Worm (Caenorhabditis elegans) whole organism, young adult: Measurements from ENCODE around the gene srx-5.

ENCODE experiments used
- F52B5.7 ChIP-seq: sonication (generic microtip); optimal IDR thresholded peaks from 2 replicates; lab custom pipeline; 2016; ENCODE audit warnings: mild to moderate bottlenecking, missing genetic modification characterization, missing compliant biosample characterization
- K11D2.4 ChIP-seq: fragments of 200-800 bp; sonication (Bioruptor generic); IDR thresholded peaks from 2 replicates; pipeline ENCODE4 v1.3.6; 2022; ENCODE audit warnings: missing genetic modification reagents, missing genetic modification characterization, missing compliant biosample characterization
- T07F8.4 ChIP-seq: sonication (generic microtip); optimal IDR thresholded peaks from 2 replicates; lab custom pipeline; 2016; ENCODE audit warnings: mild to moderate bottlenecking, missing genetic modification characterization, moderate library complexity, missing compliant biosample characterization
- Y53F4B.3 ChIP-seq: fragments of 200-800 bp; sonication (Bioruptor generic); IDR thresholded peaks from 2 replicates; pipeline ENCODE4 v1.3.6; 2022; ENCODE audit warnings: missing genetic modification reagents, missing genetic modification characterization, missing compliant biosample characterization
- ama-1 ChIP-seq, 3 experiments: fragments of 150-350 bp in 1 of 3; sonication (generic microtip) in 2 of 3; optimal IDR thresholded peaks; 2 replicates each; lab custom pipeline; 2014 to 2018; ENCODE audit warnings: missing biosample characterization in 2 of 3, missing genetic modification characterization in 2 of 3, missing genetic modification reagents in 2 of 3
- atf-7 ChIP-seq: sonication (generic microtip); optimal IDR thresholded peaks from 2 replicates; lab custom pipeline; 2017; ENCODE audit warnings: mild to moderate bottlenecking, missing genetic modification characterization, missing compliant biosample characterization
- attf-6 ChIP-seq: fragments of 200-800 bp; sonication (Bioruptor generic); IDR thresholded peaks from 2 replicates; pipeline ENCODE4 v1.3.6; 2022; ENCODE audit warnings: missing genetic modification reagents, missing genetic modification characterization, missing compliant biosample characterization
- bed-1 ChIP-seq: fragments of 200-800 bp; sonication (Bioruptor generic); IDR thresholded peaks from 2 replicates; pipeline ENCODE4 v1.3.6; 2022; ENCODE audit warnings: missing genetic modification reagents, missing genetic modification characterization, missing compliant biosample characterization
- ceh-40 ChIP-seq: fragments of 200-800 bp; sonication (Bioruptor generic); IDR thresholded peaks from 2 replicates; pipeline ENCODE4 v1.3.6; 2022; ENCODE audit warnings: missing genetic modification characterization, missing compliant biosample characterization
- ceh-58 ChIP-seq: fragments of 200-800 bp; sonication (Bioruptor generic); IDR thresholded peaks from 2 replicates; pipeline ENCODE4 v1.3.6; 2022; ENCODE audit warnings: missing genetic modification characterization, missing compliant biosample characterization
- chd-7 ChIP-seq: sonication (generic microtip); optimal IDR thresholded peaks from 2 replicates; lab custom pipeline; 2016; ENCODE audit warnings: mild to moderate bottlenecking, missing genetic modification characterization, moderate library complexity, missing compliant biosample characterization
- dpff-1 ChIP-seq: sonication (generic microtip); optimal IDR thresholded peaks from 2 replicates; lab custom pipeline; 2017; ENCODE audit warnings: mild to moderate bottlenecking, missing genetic modification characterization, missing compliant biosample characterization
- egl-18 ChIP-seq: fragments of 200-800 bp; sonication (Bioruptor generic); IDR thresholded peaks from 2 replicates; pipeline ENCODE4 v1.3.6; 2022; ENCODE audit warnings: missing genetic modification reagents, missing genetic modification characterization, missing compliant biosample characterization
- gei-17 ChIP-seq: fragments of 200-800 bp; sonication (Bioruptor generic); optimal IDR thresholded peaks from 2 replicates; lab custom pipeline; 2018; ENCODE audit warnings: mild to moderate bottlenecking, missing genetic modification characterization, missing compliant biosample characterization
- hmg-1.2 ChIP-seq: fragments of 200-800 bp; sonication (Bioruptor generic); IDR thresholded peaks from 2 replicates; pipeline ENCODE4 v1.3.6; 2022; ENCODE audit warnings: missing genetic modification reagents, missing genetic modification characterization, missing compliant biosample characterization
- hmg-20 ChIP-seq: fragments of 200-800 bp; sonication (Bioruptor generic); IDR thresholded peaks from 2 replicates; pipeline ENCODE4 v1.3.6; 2022; ENCODE audit warnings: missing genetic modification reagents, missing genetic modification characterization, missing compliant biosample characterization
- lin-40 ChIP-seq: sonication (generic microtip); optimal IDR thresholded peaks from 2 replicates; lab custom pipeline; 2016; ENCODE audit warnings: missing genetic modification characterization, mild to moderate bottlenecking, missing compliant biosample characterization, missing genotype, missing genetic modification reagents
- lin-54 ChIP-seq: fragments of 200-800 bp; sonication (Bioruptor generic); optimal IDR thresholded peaks from 2 replicates; lab custom pipeline; 2018; ENCODE audit warnings: mild to moderate bottlenecking, missing genetic modification characterization, missing compliant biosample characterization
- lir-1 ChIP-seq: fragments of 200-800 bp; sonication (Bioruptor generic); conservative IDR thresholded peaks from 2 replicates; pipeline ENCODE4 v1.3.6; 2022; ENCODE audit warnings: missing genetic modification reagents, missing genetic modification characterization, missing compliant biosample characterization
- madf-10 ChIP-seq: sonication (generic microtip); optimal IDR thresholded peaks from 2 replicates; lab custom pipeline; 2016; ENCODE audit warnings: mild to moderate bottlenecking, missing genetic modification characterization, missing compliant biosample characterization
- mel-28 ChIP-seq: sonication (generic microtip); optimal IDR thresholded peaks from 2 replicates; lab custom pipeline; 2016; ENCODE audit warnings: borderline replicate concordance, mild to moderate bottlenecking, missing genetic modification characterization, missing compliant biosample characterization
- mes-4 ChIP-seq: sonication (generic microtip); optimal IDR thresholded peaks from 2 replicates; lab custom pipeline; 2016; ENCODE audit warnings: missing genotype, missing genetic modification characterization, missing compliant biosample characterization
- nfya-1 ChIP-seq: sonication (generic microtip); optimal IDR thresholded peaks from 2 replicates; lab custom pipeline; 2017; ENCODE audit warnings: antibody characterized with exemption, missing compliant biosample characterization, missing genetic modification characterization, borderline replicate concordance; ENCODE audit not compliant: insufficient read depth
- nfya-2 ChIP-seq: fragments of 200-800 bp; sonication (Bioruptor generic); IDR thresholded peaks from 2 replicates; pipeline ENCODE4 v1.3.6; 2022; ENCODE audit warnings: missing genetic modification reagents, missing genetic modification characterization, missing compliant biosample characterization
- nhr-80 ChIP-seq: sonication (generic microtip); optimal IDR thresholded peaks from 2 replicates; lab custom pipeline; 2016; ENCODE audit warnings: missing genetic modification characterization, missing compliant biosample characterization
- pha-4 ChIP-seq: fragments of 150-350 bp; sonication (generic microtip); optimal IDR thresholded peaks from 2 replicates; lab custom pipeline; 2014; ENCODE audit warnings: missing biosample characterization, missing genetic modification reagents, missing genetic modification characterization
- sdz-38 ChIP-seq: sonication (generic microtip); optimal IDR thresholded peaks from 2 replicates; lab custom pipeline; 2016; ENCODE audit warnings: missing genotype, missing genetic modification characterization, missing compliant biosample characterization
- snpc-1.3 ChIP-seq: sonication (generic microtip); optimal IDR thresholded peaks from 2 replicates; lab custom pipeline; 2017; ENCODE audit warnings: missing genetic modification characterization, mild to moderate bottlenecking, missing compliant biosample characterization, antibody characterized with exemption, moderate library complexity, missing genotype, missing genetic modification reagents; ENCODE audit not compliant: insufficient read depth
- tbp1 ChIP-seq: fragments of 200-800 bp; sonication (Bioruptor generic); optimal IDR thresholded peaks from 2 replicates; lab custom pipeline; 2018; ENCODE audit warnings: mild to moderate bottlenecking, missing genetic modification characterization, missing compliant biosample characterization
- tbx-9 ChIP-seq: sonication (generic microtip); optimal IDR thresholded peaks from 2 replicates; lab custom pipeline; 2016; ENCODE audit warnings: borderline replicate concordance, missing genetic modification characterization, inconsistent platforms, missing compliant biosample characterization
- unc-130 ChIP-seq: sonication (generic microtip); optimal IDR thresholded peaks from 2 replicates; lab custom pipeline; 2016; ENCODE audit warnings: missing genetic modification reagents, missing genetic modification characterization, missing compliant biosample characterization
- ztf-18 ChIP-seq: sonication (generic microtip); optimal IDR thresholded peaks from 2 replicates; lab custom pipeline; 2016; ENCODE audit warnings: missing genotype, mild to moderate bottlenecking, missing genetic modification characterization, missing compliant biosample characterization
- ztf-25 ChIP-seq: fragments of 200-800 bp; sonication (Bioruptor generic); IDR thresholded peaks from 2 replicates; pipeline ENCODE4 v1.3.6; 2022; ENCODE audit warnings: missing genetic modification reagents, missing genetic modification characterization, missing compliant biosample characterization
- ztf-26 ChIP-seq: sonication (generic microtip); optimal IDR thresholded peaks from 2 replicates; lab custom pipeline; 2017; ENCODE audit warnings: missing genetic modification characterization, missing compliant biosample characterization
- ztf-28 ChIP-seq: fragments of 200-800 bp; sonication (Bioruptor generic); IDR thresholded peaks from 2 replicates; pipeline ENCODE4 v1.3.6; 2022; ENCODE audit warnings: missing genetic modification reagents, missing genetic modification characterization, missing compliant biosample characterization

Gene srx-5

DNA sequence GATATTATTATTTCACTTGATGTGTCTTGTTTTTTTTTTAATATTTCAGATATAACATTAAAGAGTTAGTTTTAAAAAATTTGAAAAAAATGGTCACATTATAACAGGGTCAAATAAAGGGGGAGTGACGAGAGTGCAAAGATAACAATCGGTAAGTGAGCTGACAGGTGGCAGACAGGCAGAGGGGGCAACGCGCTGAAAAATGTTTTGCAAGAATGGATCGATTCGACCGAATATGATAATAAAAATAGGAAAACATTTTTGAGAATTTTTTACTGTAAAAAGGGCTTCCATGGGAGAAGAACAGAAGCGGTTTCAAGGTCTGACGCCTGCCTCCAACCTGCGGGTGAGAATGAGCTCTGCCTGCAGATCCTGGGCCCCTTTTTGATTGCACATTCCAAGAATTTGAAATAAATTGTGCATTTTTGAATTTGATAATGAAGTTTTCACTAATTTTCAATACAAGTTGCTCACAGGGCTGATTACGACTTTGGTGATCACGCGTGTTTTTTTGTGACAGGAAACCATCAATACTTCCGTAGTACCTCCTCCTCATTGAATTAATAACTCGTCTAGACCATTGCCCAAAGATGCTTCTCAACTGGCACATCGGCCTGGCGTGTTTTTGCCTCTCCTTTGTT lies at the start of gene srx-5, which contains the start of gene ugt-29:
Gene srx-5 (plus strand): TSS at position 591 of the 641 bp plus-strand sequence.
Gene ugt-29 (minus strand): TSS at position 101 of the 641 bp plus-strand sequence.
- TF ChIP-seq attf-6 (GFP tag; lab: Robert Waterston, UW) = no peak
- peak; percentile 39 for TF ChIP-seq nhr-80 (tag; lab: Kevin White, UChicago)

DNA sequence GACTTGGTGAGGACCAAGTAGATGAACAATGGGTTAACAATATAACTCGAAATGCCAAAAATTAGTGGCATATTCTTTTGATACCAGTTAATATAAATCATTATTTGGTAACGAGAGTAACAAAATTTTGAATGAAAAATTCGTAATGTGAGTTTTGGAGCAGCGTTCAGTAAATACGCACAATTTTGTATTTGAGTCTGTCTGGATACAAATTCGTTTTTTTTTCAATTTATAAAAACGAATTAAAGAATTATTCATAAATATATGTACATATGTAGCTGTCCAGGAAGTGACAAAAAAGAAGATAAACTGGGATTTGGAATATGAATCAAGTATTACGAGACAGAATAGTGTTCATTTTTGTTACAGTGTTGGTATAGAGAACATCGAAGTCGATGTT lies 46.9 kb upstream of the srx-5 start, which contains the start of gene srj-5:
Gene srj-5 (minus strand): TSS at position 101 of the 400 bp plus-strand sequence.
- no peak for TF ChIP-seq ztf-26
- no peak for TF ChIP-seq lin-54
- TF ChIP-seq egl-18 (GFP tag; lab: Robert Waterston, UW) = no peak
- TF ChIP-seq ztf-28 (GFP tag; lab: Robert Waterston, UW) = no peak
- no peak for TF ChIP-seq ceh-40 (GFP tag; lab: Robert Waterston, UW)
- no peak for TF ChIP-seq nfya-1 (tag; lab: Kevin White, UChicago)
- no peak for TF ChIP-seq hmg-1.2 (GFP tag; lab: Robert Waterston, UW)
- no peak for TF ChIP-seq atf-7 (tag; lab: Kevin White, UChicago)
- no peak for TF ChIP-seq hmg-20 (GFP tag; lab: Robert Waterston, UW)
- no peak for TF ChIP-seq sdz-38 (tag; lab: Kevin White, UChicago)
- TF ChIP-seq F52B5.7 (tag; lab: Kevin White, UChicago) = no peak
- no peak for TF ChIP-seq tbp1
- no peak for TF ChIP-seq unc-130 (GFP tag; lab: Kevin White, UChicago)
- TF ChIP-seq ztf-18 (tag; lab: Kevin White, UChicago) = no peak
- no peak for TF ChIP-seq mel-28
- no peak for TF ChIP-seq ztf-25 (GFP tag; lab: Robert Waterston, UW)
- no peak for TF ChIP-seq mes-4 (tag; lab: Kevin White, UChicago)
- no peak for TF ChIP-seq lin-40
- TF ChIP-seq, all 124 proteins: peak for 0

DNA sequence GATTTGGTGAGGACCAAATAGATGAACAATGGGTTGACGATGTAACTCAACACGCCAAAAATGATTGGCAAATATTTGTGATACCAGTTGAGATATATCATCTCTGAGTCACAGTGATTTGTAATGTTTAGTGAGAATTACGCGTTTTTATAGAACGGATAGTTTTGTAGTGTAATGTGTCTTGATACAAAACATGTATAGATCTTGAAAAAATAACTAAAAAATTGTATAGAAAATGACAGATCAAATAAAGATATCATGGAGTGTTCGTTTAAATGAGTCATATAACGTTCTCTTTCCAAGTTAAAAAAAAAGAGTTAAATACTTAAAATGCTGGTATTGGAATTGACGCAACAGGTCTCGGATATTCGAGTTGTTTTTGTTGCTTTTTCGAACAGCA lies 45.5 kb upstream of the srx-5 start, which contains the start of gene srj-6:
Gene srj-6 (minus strand): TSS at position 101 of the 400 bp plus-strand sequence.
- TF ChIP-seq dpff-1 (tag; lab: Kevin White, UChicago) (no peak), ceh-58 (no peak), pha-4 (tag; lab: Kevin White, UChicago) (no peak)
- TF ChIP-seq, all 124 proteins: peak for 0

DNA sequence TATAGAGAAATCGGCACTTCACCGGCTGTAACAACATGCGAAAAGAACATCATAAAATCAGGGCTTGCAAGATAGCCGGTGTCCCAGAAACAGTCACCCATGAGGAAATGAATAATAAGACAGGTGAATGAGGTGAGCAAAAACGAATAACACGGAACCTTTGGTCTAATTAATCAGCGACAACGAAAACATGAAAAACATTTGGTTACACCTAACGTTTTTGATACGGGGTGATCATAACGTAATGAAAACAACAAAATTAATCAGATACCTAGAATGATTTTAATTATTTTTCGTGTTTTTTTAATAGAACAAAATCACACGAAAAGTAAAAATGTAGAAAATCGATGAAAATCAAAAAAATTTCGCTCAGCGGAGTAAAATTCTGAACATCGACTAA lies 44.1 kb upstream of the srx-5 start, which contains the start of gene srh-245:
Gene srh-245 (minus strand): TSS at position 101 of the 400 bp plus-strand sequence.
- TF ChIP-seq madf-10 (tag; lab: Kevin White, UChicago) (no peak), chd-7 (tag; lab: Kevin White, UChicago) (no peak), gei-17 (GFP tag; lab: Kevin White, UChicago) (no peak), ama-1 (optimal IDR thresholded peaks at IDR 0.05; lab: Kevin White, UChicago) (no peak), ama-1 (GFP tag; optimal IDR thresholded peaks at IDR 0.05; lab: Kevin White, UChicago) (no peak), T07F8.4 (tag; lab: Kevin White, UChicago) (no peak), Y53F4B.3 (GFP tag; lab: Robert Waterston, UW) (no peak), tbx-9 (no peak), snpc-1.3 (tag; lab: Kevin White, UChicago) (no peak), nfya-2 (GFP tag; lab: Robert Waterston, UW) (no peak), K11D2.4 (no peak), bed-1 (GFP tag; lab: Robert Waterston, UW) (no peak), ceh-40 (GFP tag; lab: Robert Waterston, UW) (no peak), lir-1 (no peak), attf-6 (GFP tag; lab: Robert Waterston, UW) (no peak)
